Fruit fly (Drosophila melanogaster) whole organism: Measurements from ENCODE around the gene CG9289.

Experiments used
- Dll ChIP-seq: fragments of >200 bp; optimal IDR thresholded peaks from 2 replicates; lab custom pipeline; 2017
- EcR ChIP-seq, 2 experiments: fragments of >200 bp; optimal IDR thresholded peaks; 2 replicates each; lab custom pipeline; 2017; ENCODE audit warnings: missing biosample characterization in 2 of 2, missing genetic modification characterization in 2 of 2, missing genetic modification reagents in 2 of 2
- pan ChIP-seq: fragments of >200 bp; optimal IDR thresholded peaks from 2 replicates; lab custom pipeline; 2017
- psq ChIP-seq: fragments of >200 bp; optimal IDR thresholded peaks from 2 replicates; lab custom pipeline; 2017
- usp ChIP-seq: fragments of >200 bp; optimal IDR thresholded peaks from 2 replicates; lab custom pipeline; 2017; ENCODE audit warnings: missing biosample characterization, missing genetic modification characterization, mixed read lengths

- TF ChIP-seq pan (no peak), Dll (lab: Kevin White, UChicago) (no peak), EcR (GFP tag; optimal IDR thresholded peaks at IDR 0.05; lab: Kevin White, UChicago) (no peak), usp (GFP tag; lab: Kevin White, UChicago) (no peak), psq (lab: Kevin White, UChicago) (no peak)
Measured at dm6 chr2L:8715454-8715853, 31.3 kb upstream of the CG9289 start.
